Worm (Caenorhabditis elegans) whole organism, mixed stage, embryonic: Measurements from ENCODE around the gene pxn-1.

Experiments used
- elt-3 ChIP-seq: fragments of 150-350 bp; optimal IDR thresholded peaks from 2 replicates; lab custom pipeline; 2014; ENCODE audit warnings: missing biosample characterization, missing genetic modification characterization
- ham-2 ChIP-seq: fragments of 200-800 bp; sonication (Bioruptor generic); optimal IDR thresholded peaks from 2 replicates; lab custom pipeline; 2018; ENCODE audit warnings: mild to moderate bottlenecking, missing genetic modification characterization, missing compliant biosample characterization
- hlh-1 ChIP-seq: fragments of 150-350 bp; optimal IDR thresholded peaks from 2 replicates; lab custom pipeline; 2014; ENCODE audit warnings: missing biosample characterization, missing genetic modification reagents, missing genetic modification characterization
- lin-13 ChIP-seq: fragments of 150-350 bp; optimal IDR thresholded peaks from 2 replicates; lab custom pipeline; 2014; ENCODE audit warnings: missing biosample characterization, missing genetic modification characterization
- mab-5 ChIP-seq: fragments of 150-350 bp; optimal IDR thresholded peaks from 2 replicates; lab custom pipeline; 2014; ENCODE audit warnings: missing biosample characterization, missing genetic modification characterization
- mep-1 ChIP-seq: fragments of 150-350 bp; optimal IDR thresholded peaks from 2 replicates; lab custom pipeline; 2017; ENCODE audit warnings: missing biosample characterization, missing genetic modification reagents, missing genetic modification characterization, inconsistent platforms
- nhr-12 ChIP-seq: fragments of 150-350 bp; optimal IDR thresholded peaks from 2 replicates; lab custom pipeline; 2014; ENCODE audit warnings: missing biosample characterization, missing genetic modification characterization
- nhr-237 ChIP-seq: fragments of 150-350 bp; optimal IDR thresholded peaks from 2 replicates; lab custom pipeline; 2014; ENCODE audit warnings: missing biosample characterization, missing genetic modification characterization
- pha-4 ChIP-seq: fragments of 150-350 bp; optimal IDR thresholded peaks from 2 replicates; lab custom pipeline; 2018; ENCODE audit warnings: missing biosample characterization, missing genetic modification reagents, missing genetic modification characterization
- sem-2 ChIP-seq: fragments of 200-800 bp; sonication (Bioruptor generic); optimal IDR thresholded peaks from 2 replicates; lab custom pipeline; 2018; ENCODE audit warnings: mild to moderate bottlenecking, missing genetic modification characterization, missing compliant biosample characterization
- snpc-4 ChIP-seq: fragments of 150-350 bp; optimal IDR thresholded peaks from 2 replicates; lab custom pipeline; 2014; ENCODE audit warnings: missing biosample characterization, missing genetic modification characterization
- unc-39 ChIP-seq: fragments of 150-350 bp; optimal IDR thresholded peaks from 2 replicates; lab custom pipeline; 2014; ENCODE audit warnings: missing biosample characterization, missing genetic modification characterization
- unc-62 ChIP-seq: fragments of 150-350 bp; optimal IDR thresholded peaks from 2 replicates; lab custom pipeline; 2014; ENCODE audit warnings: missing biosample characterization, missing genetic modification reagents, missing genetic modification characterization
- ztf-11 ChIP-seq: fragments of 150-350 bp; optimal IDR thresholded peaks from 2 replicates; lab custom pipeline; 2014; ENCODE audit warnings: missing biosample characterization, missing genetic modification characterization

ce11 chrV:8454995-8455446 lies 39.7 kb upstream of the pxn-1 start, which contains the start of gene T23B12.11:
- TF ChIP-seq sem-2 (GFP tag; lab: Kevin White, UChicago) (no peak), snpc-4 (tag; lab: Kevin White, UChicago) (no peak), ztf-11 (tag; lab: Kevin White, UChicago) (no peak), unc-39 (tag; lab: Kevin White, UChicago) (no peak), pha-4 (tag; lab: Kevin White, UChicago) (no peak), nhr-237 (no peak), unc-62 (GFP tag; lab: Kevin White, UChicago) (no peak), nhr-12 (tag; lab: Kevin White, UChicago) (no peak), elt-3 (tag; lab: Kevin White, UChicago) (no peak), lin-13 (tag; lab: Kevin White, UChicago) (no peak), mab-5 (tag; lab: Kevin White, UChicago) (no peak), hlh-1 (tag; lab: Kevin White, UChicago) (no peak), mep-1 (tag; lab: Kevin White, UChicago) (no peak), ham-2 (GFP tag; lab: Kevin White, UChicago) (no peak)
